Worm (Caenorhabditis elegans): ENCODE measurements around the gene gana-1.

The gana-1 gene

DNA sequence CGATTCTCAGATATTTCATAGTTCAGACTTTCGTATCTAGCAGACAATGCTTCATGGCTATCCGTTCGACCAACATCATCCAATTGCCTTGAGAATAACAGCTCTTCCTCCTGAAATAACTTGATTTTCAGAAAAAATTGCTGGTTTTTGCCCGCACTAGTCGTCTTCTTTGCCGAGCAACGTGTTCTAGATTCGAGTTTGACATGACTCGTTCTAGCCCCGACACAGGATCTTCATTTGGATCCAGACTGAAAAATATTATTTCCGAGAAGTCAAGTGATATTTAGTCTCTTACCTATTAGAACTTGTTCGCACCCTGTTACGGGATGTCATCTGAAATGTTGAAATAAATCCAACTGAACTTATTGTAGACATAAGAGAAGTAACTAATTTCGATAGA lies 24.0 kb upstream of the gana-1 start, which contains the start of gene clh-6:
clh-6 (minus strand) TSS at position 333 of the 400 bp plus-strand sequence.
- TF ChIP-seq fkh-10 (GFP tag; optimal IDR thresholded peaks at IDR 0.05), result no peak
- no peak for TF ChIP-seq zip-4 (GFP tag; optimal IDR thresholded peaks at IDR 0.05)
- TF ChIP-seq mef-2 (tag; optimal IDR thresholded peaks at IDR 0.05), result no peak
- peak; percentile 22 for TF ChIP-seq pax-3 (tag; optimal IDR thresholded peaks at IDR 0.05)
- no peak for TF ChIP-seq efl-1 (optimal IDR thresholded peaks at IDR 0.05)
- TF ChIP-seq efl-1 (GFP tag; optimal IDR thresholded peaks at IDR 0.05 in 1 of 2), result peak in 1 of 2 experiments; percentile 64
- TF ChIP-seq ets-5 (GFP tag; IDR thresholded peaks at IDR 0.05), result no peak
- peak; percentile 51 for TF ChIP-seq ama-1 (optimal IDR thresholded peaks at IDR 0.05)
- no peak for TF ChIP-seq nhr-237 (tag; optimal IDR thresholded peaks at IDR 0.05)

DNA sequence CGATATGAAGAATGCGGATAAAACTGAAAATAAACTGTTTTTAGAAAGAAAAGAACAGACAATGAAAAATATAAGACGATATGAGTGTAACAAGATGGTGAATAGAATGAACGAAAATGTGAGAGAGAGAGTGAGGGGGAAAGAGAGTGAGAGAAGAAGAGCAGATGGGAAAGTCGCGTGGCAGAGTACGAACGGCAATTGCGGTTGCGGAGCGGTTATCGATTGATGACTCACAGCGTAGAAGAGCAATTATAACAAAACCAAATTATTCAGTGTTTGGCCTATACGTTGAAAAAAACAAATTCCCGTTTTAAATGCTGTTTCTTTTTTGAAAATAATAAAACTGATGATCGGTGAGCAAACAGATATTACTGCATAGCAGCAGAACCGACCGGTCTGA lies 21.7 kb upstream of the gana-1 start, which contains the start of gene pqn-53:
pqn-53 (minus strand) TSS at position 23 of the 400 bp plus-strand sequence.
- TF ChIP-seq lin-14 (GFP tag; optimal IDR thresholded peaks at IDR 0.05) (peak; percentile 63), snu-23 (GFP tag; optimal IDR thresholded peaks at IDR 0.05) (peak; percentile 8), pax-3 (tag; optimal IDR thresholded peaks at IDR 0.05) (no peak), fos-1 (tag; optimal IDR thresholded peaks at IDR 0.05) (peak; percentile 18), pag-3 (tag; optimal IDR thresholded peaks at IDR 0.05; ENCODE audit: borderline replicate concordance, insufficient read depth) (peak; percentile 30), efl-1 (optimal IDR thresholded peaks at IDR 0.05) (peak in 1 of 2 experiments; percentile 5), efl-1 (GFP tag; optimal IDR thresholded peaks at IDR 0.05 in 1 of 2) (peak; percentile 6 to 71), nhr-20 (tag; optimal IDR thresholded peaks at IDR 0.05) (no peak), nhr-85 (tag) (peak; percentile 64), hlh-17 (GFP tag; optimal IDR thresholded peaks at IDR 0.05; ENCODE audit: borderline replicate concordance) (no peak), rnt-1 (tag; optimal IDR thresholded peaks at IDR 0.05) (peak; percentile 50), lsy-2 (tag; optimal IDR thresholded peaks at IDR 0.05) (peak in 1 of 2 experiments; percentile 21)

DNA sequence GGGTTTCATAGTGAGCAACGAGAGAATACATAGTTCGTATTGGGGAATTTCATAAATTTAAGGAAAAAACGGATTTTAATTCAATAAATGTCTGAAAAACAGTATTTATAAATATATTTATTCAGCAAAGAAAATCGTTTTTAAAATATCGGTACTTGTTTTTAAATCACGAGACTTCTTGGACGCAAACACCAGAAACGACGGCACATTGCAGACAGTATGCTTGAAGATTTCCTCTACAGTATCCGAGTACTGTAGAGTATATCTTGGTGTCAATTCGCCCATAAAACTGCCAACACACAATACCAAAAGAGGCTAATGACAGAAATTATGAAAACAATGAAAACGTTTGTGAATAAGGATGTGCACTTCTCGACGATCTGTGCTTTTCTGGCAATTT lies 21.2 kb upstream of the gana-1 start:
- TF ChIP-seq pax-3 (tag; optimal IDR thresholded peaks at IDR 0.05) (peak; percentile 52), nhr-85 (tag) (no peak), lin-35 (GFP tag; optimal IDR thresholded peaks at IDR 0.05) (peak; percentile 20 to 57), zip-4 (GFP tag; optimal IDR thresholded peaks at IDR 0.05) (no peak), ceh-82 (tag; optimal IDR thresholded peaks at IDR 0.05) (peak in 1 of 3 experiments; percentile 8), nhr-71 (tag; optimal IDR thresholded peaks at IDR 0.05) (peak; percentile 25), efl-1 (optimal IDR thresholded peaks at IDR 0.05) (peak; percentile 13 to 42), efl-1 (GFP tag; optimal IDR thresholded peaks at IDR 0.05 in 1 of 2) (peak; percentile 59 to 94), nhr-90 (tag; optimal IDR thresholded peaks at IDR 0.05; ENCODE audit: poor library complexity) (peak; percentile 14), xbp-1 (tag; optimal IDR thresholded peaks at IDR 0.05) (peak; percentile 19), nhr-76 (tag; optimal IDR thresholded peaks at IDR 0.05) (no peak), lsy-2 (tag; optimal IDR thresholded peaks at IDR 0.05) (peak; percentile 40 to 60), F16B12.6 (tag; optimal IDR thresholded peaks at IDR 0.05) (peak; percentile 82), C16A3.4 (tag; optimal IDR thresholded peaks at IDR 0.05) (peak; percentile 5), lir-3 (tag; optimal IDR thresholded peaks at IDR 0.05; ENCODE audit: poor library complexity) (peak; percentile 1), mep-1 (tag; optimal IDR thresholded peaks at IDR 0.05) (peak; percentile 54), blmp-1 (tag; optimal IDR thresholded peaks at IDR 0.05) (peak; percentile 34), snu-23 (GFP tag; optimal IDR thresholded peaks at IDR 0.05) (peak; percentile 34), dpl-1 (GFP tag; optimal IDR thresholded peaks at IDR 0.05) (peak; percentile 18 to 53 (median 22)), ztf-11 (tag; optimal IDR thresholded peaks at IDR 0.05) (no peak)

DNA sequence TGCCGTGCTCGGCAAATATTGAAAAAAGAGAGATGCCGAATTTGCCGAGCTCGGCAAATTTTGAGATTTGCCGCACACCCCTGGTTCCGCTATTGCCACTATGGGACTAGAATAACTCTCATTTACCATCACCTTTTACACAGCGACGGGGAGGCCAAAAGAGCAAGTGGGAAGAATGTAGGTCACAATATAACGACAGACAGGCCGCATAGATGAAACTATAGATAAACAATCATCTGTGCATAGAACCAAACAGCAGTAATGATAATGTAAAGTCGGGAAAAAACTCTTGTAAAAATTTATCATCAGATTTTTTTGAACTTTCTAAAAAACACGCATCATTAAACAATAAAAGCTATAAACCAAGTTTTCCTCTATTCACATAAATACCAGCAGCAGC lies 18.6 kb upstream of the gana-1 start, which contains the start of gene kmo-2:
kmo-2 (minus strand) TSS at position 101 of the 400 bp plus-strand sequence.
- TF ChIP-seq hlh-4 (tag; optimal IDR thresholded peaks at IDR 0.05) (no peak), hpl-2 (GFP tag; optimal IDR thresholded peaks at IDR 0.05) (no peak), fkh-4 (tag; optimal IDR thresholded peaks at IDR 0.05; ENCODE audit: borderline replicate concordance) (no peak), nhr-28 (tag; optimal IDR thresholded peaks at IDR 0.05) (no peak), nhr-19 (GFP tag; conservative IDR thresholded peaks at IDR 0.05) (no peak), vab-15 (tag; optimal IDR thresholded peaks at IDR 0.05) (no peak), ces-1 (GFP tag; optimal IDR thresholded peaks at IDR 0.05) (no peak)
